Fruit fly (Drosophila melanogaster) whole organism, prepupa: ENCODE data around the gene CG5846.

Experiments used
- Blimp-1 ChIP-seq: fragments of 200-800 bp; sonication (Bioruptor generic); optimal IDR thresholded peaks from 3 replicates; lab custom pipeline; 2017; ENCODE audit warnings: missing biosample characterization, missing genetic modification characterization, mild to moderate bottlenecking, moderate library complexity, missing genetic modification reagents
- CG10631 ChIP-seq: fragments of 200-800 bp; sonication (Bioruptor generic); optimal IDR thresholded peaks from 2 replicates; lab custom pipeline; 2016; ENCODE audit warnings: missing biosample characterization, missing genetic modification characterization
- CG11294 ChIP-seq: fragments of 200-800 bp; sonication (Bioruptor generic); IDR thresholded peaks from 2 replicates; pipeline ENCODE4 v1.3.6; 2022; ENCODE audit warnings: missing biosample characterization, missing genetic modification characterization
- CG11762 ChIP-seq: fragments of 200-800 bp; sonication (Bioruptor generic); optimal IDR thresholded peaks from 3 replicates; lab custom pipeline; 2016; ENCODE audit warnings: missing biosample characterization, missing genetic modification characterization; ENCODE audit not compliant: insufficient read depth
- CG11902 ChIP-seq: fragments of 200-800 bp; sonication (Bioruptor generic); optimal IDR thresholded peaks from 3 replicates; lab custom pipeline; 2016; ENCODE audit warnings: missing biosample characterization, missing genetic modification characterization
- CG15336 ChIP-seq: fragments of 200-800 bp; sonication (Bioruptor generic); IDR thresholded peaks from 2 replicates; pipeline ENCODE4 v1.3.6; 2022; ENCODE audit warnings: missing biosample characterization, missing genetic modification characterization
- CG1621 ChIP-seq: fragments of 200-800 bp; sonication (Bioruptor generic); optimal IDR thresholded peaks from 3 replicates; lab custom pipeline; 2018; ENCODE audit warnings: missing biosample characterization, mild to moderate bottlenecking, missing genetic modification characterization
- CG16779 ChIP-seq: fragments of 200-800 bp; sonication (Bioruptor generic); optimal IDR thresholded peaks from 3 replicates; lab custom pipeline; 2017; ENCODE audit warnings: missing biosample characterization, mild to moderate bottlenecking, missing genetic modification characterization
- CG3032 ChIP-seq: fragments of 200-800 bp; optimal IDR thresholded peaks from 2 replicates; lab custom pipeline; 2019; ENCODE audit warnings: missing biosample characterization, mild to moderate bottlenecking, missing genetic modification characterization, moderate library complexity
- CG31627 ChIP-seq: fragments of 200-800 bp; sonication (Bioruptor generic); optimal IDR thresholded peaks from 3 replicates; lab custom pipeline; 2016; ENCODE audit warnings: missing biosample characterization, missing genetic modification characterization
- CG3919 ChIP-seq: fragments of 200-800 bp; sonication (Bioruptor generic); optimal IDR thresholded peaks from 3 replicates; lab custom pipeline; 2016; ENCODE audit warnings: missing biosample characterization, missing genetic modification characterization
- CG4318 ChIP-seq: fragments of 200-800 bp; sonication (Bioruptor generic); optimal IDR thresholded peaks from 3 replicates; lab custom pipeline; 2017; ENCODE audit warnings: missing biosample characterization, mild to moderate bottlenecking, missing genetic modification characterization
- CG6163 ChIP-seq: fragments of 200-800 bp; sonication (Bioruptor generic); IDR thresholded peaks from 3 replicates; pipeline ENCODE4 v1.3.6; 2022; ENCODE audit warnings: missing biosample characterization, missing genetic modification characterization
- CG6276 ChIP-seq: fragments of 200-800 bp; sonication (Bioruptor generic); optimal IDR thresholded peaks from 2 replicates; lab custom pipeline; 2017; ENCODE audit warnings: missing biosample characterization, mild to moderate bottlenecking, missing genetic modification characterization
- CG6808 ChIP-seq: fragments of 200-800 bp; sonication (Bioruptor generic); optimal IDR thresholded peaks from 3 replicates; lab custom pipeline; 2017; ENCODE audit warnings: missing biosample characterization, missing genetic modification characterization, mild to moderate bottlenecking, moderate library complexity, missing genetic modification reagents
- CG6854 ChIP-seq: fragments of 200-800 bp; sonication (Bioruptor generic); optimal IDR thresholded peaks from 2 replicates; lab custom pipeline; 2017; ENCODE audit warnings: missing biosample characterization, mild to moderate bottlenecking, missing genetic modification characterization
- CG7368 ChIP-seq: fragments of 200-800 bp; sonication (Bioruptor generic); optimal IDR thresholded peaks from 3 replicates; lab custom pipeline; 2016; ENCODE audit warnings: missing biosample characterization, missing genetic modification characterization
- CG8119 ChIP-seq: fragments of 200-800 bp; sonication (Bioruptor generic); IDR thresholded peaks from 3 replicates; pipeline ENCODE4 v1.3.6; 2022; ENCODE audit warnings: missing biosample characterization, missing genetic modification characterization
- CG8319 ChIP-seq: fragments of 200-800 bp; sonication (Bioruptor generic); optimal IDR thresholded peaks from 3 replicates; lab custom pipeline; 2016; ENCODE audit warnings: missing biosample characterization, missing genetic modification characterization
- Eip75B ChIP-seq: fragments of 200-800 bp; sonication (Bioruptor generic); optimal IDR thresholded peaks from 3 replicates; lab custom pipeline; 2016; ENCODE audit warnings: missing biosample characterization, missing genetic modification characterization
- Eip78C ChIP-seq: fragments of 200-800 bp; sonication (Bioruptor generic); peaks from one replicate; lab custom pipeline; 2016; ENCODE audit warnings: missing biosample characterization, missing genetic modification characterization
- Eip93F ChIP-seq: fragments of 200-800 bp; sonication (Bioruptor generic); optimal IDR thresholded peaks from 2 replicates; lab custom pipeline; 2016; ENCODE audit warnings: missing biosample characterization, mild to moderate bottlenecking, missing genetic modification characterization
- Gug ChIP-seq: fragments of 200-800 bp; sonication (Bioruptor generic); IDR thresholded peaks from 2 replicates; pipeline ENCODE4 v1.3.6; 2022; ENCODE audit warnings: missing biosample characterization, missing genetic modification characterization
- Hr39 ChIP-seq: fragments of 200-800 bp; sonication (Bioruptor generic); optimal IDR thresholded peaks from 2 replicates; lab custom pipeline; 2016; ENCODE audit warnings: missing biosample characterization, missing genetic modification characterization
- Hr4 ChIP-seq: fragments of 200-800 bp; sonication (Bioruptor generic); optimal IDR thresholded peaks from 3 replicates; lab custom pipeline; 2016; ENCODE audit warnings: missing biosample characterization, missing genetic modification characterization
- Lpt ChIP-seq: fragments of 200-800 bp; sonication (Bioruptor generic); optimal IDR thresholded peaks from 3 replicates; lab custom pipeline; 2016; ENCODE audit warnings: missing biosample characterization, missing genetic modification characterization
- Met ChIP-seq: fragments of 200-800 bp; sonication (Bioruptor generic); optimal IDR thresholded peaks from 3 replicates; lab custom pipeline; 2016; ENCODE audit warnings: missing biosample characterization, missing genetic modification characterization
- OdsH ChIP-seq: fragments of 200-800 bp; sonication (Bioruptor generic); optimal IDR thresholded peaks from 3 replicates; lab custom pipeline; 2016; ENCODE audit warnings: missing biosample characterization, missing genetic modification characterization
- Smox ChIP-seq: fragments of 200-800 bp; sonication (Bioruptor generic); optimal IDR thresholded peaks from 3 replicates; lab custom pipeline; 2016; ENCODE audit warnings: missing biosample characterization, missing genetic modification characterization
- Sox102F ChIP-seq: fragments of 200-800 bp; sonication (Bioruptor generic); optimal IDR thresholded peaks from 2 replicates; lab custom pipeline; 2016; ENCODE audit warnings: missing biosample characterization, mild to moderate bottlenecking, missing genetic modification characterization
- Sox14 ChIP-seq: fragments of 200-800 bp; sonication (Bioruptor generic); optimal IDR thresholded peaks from 3 replicates; lab custom pipeline; 2016; ENCODE audit warnings: missing biosample characterization, missing genetic modification characterization
- Sox15 ChIP-seq: fragments of 200-800 bp; sonication (Bioruptor generic); optimal IDR thresholded peaks from 3 replicates; lab custom pipeline; 2016; ENCODE audit warnings: missing biosample characterization, missing genetic modification characterization
- achi ChIP-seq: fragments of 200-800 bp; sonication (Bioruptor generic); optimal IDR thresholded peaks from 3 replicates; lab custom pipeline; 2016; ENCODE audit warnings: missing biosample characterization, missing genetic modification characterization
- cyc ChIP-seq: fragments of 200-800 bp; sonication (Bioruptor generic); optimal IDR thresholded peaks from 3 replicates; lab custom pipeline; 2016; ENCODE audit warnings: missing biosample characterization, missing genetic modification characterization
- dsx ChIP-seq: fragments of 200-800 bp; optimal IDR thresholded peaks from 3 replicates; lab custom pipeline; 2019; ENCODE audit warnings: missing biosample characterization, mild to moderate bottlenecking, missing genetic modification characterization, moderate library complexity; ENCODE audit not compliant: poor library complexity, severe bottlenecking
- eg ChIP-seq: fragments of 200-800 bp; sonication (Bioruptor generic); IDR thresholded peaks from 3 replicates; pipeline ENCODE4 v1.3.6; 2022; ENCODE audit warnings: missing biosample characterization, missing genetic modification characterization
- esn ChIP-seq: fragments of 200-800 bp; sonication (Bioruptor generic); optimal IDR thresholded peaks from 2 replicates; lab custom pipeline; 2016; ENCODE audit warnings: missing biosample characterization, mild to moderate bottlenecking, missing genetic modification characterization, moderate library complexity
- fd59A ChIP-seq: fragments of 200-800 bp; sonication (Bioruptor generic); optimal IDR thresholded peaks from 2 replicates; lab custom pipeline; 2017; ENCODE audit warnings: missing biosample characterization, mild to moderate bottlenecking, missing genetic modification characterization, missing genetic modification reagents
- fd85E ChIP-seq: fragments of 200-800 bp; sonication (Bioruptor generic); optimal IDR thresholded peaks from 3 replicates; lab custom pipeline; 2016; ENCODE audit warnings: missing biosample characterization, missing genetic modification characterization
- fkh ChIP-seq: fragments of 200-800 bp; sonication (Bioruptor generic); optimal IDR thresholded peaks from 3 replicates; lab custom pipeline; 2017; ENCODE audit warnings: missing biosample characterization, mild to moderate bottlenecking, missing genetic modification characterization, moderate library complexity
- lz ChIP-seq: fragments of 200-800 bp; sonication (Bioruptor generic); optimal IDR thresholded peaks from 3 replicates; lab custom pipeline; 2016; ENCODE audit warnings: missing biosample characterization, missing genetic modification characterization
- spab ChIP-seq: fragments of 200-800 bp; sonication (Bioruptor generic); optimal IDR thresholded peaks from 2 replicates; lab custom pipeline; 2017; ENCODE audit warnings: missing biosample characterization, mild to moderate bottlenecking, missing genetic modification characterization, missing genetic modification reagents
- svp ChIP-seq: fragments of 200-800 bp; sonication (Bioruptor generic); peaks from one replicate; lab custom pipeline; 2016; ENCODE audit warnings: missing biosample characterization, missing genetic modification characterization
- topi ChIP-seq: fragments of 200-800 bp; sonication (Bioruptor generic); optimal IDR thresholded peaks from 3 replicates; lab custom pipeline; 2016; ENCODE audit warnings: missing biosample characterization, missing genetic modification characterization
- vri ChIP-seq: fragments of 200-800 bp; sonication (Bioruptor generic); optimal IDR thresholded peaks from 3 replicates; lab custom pipeline; 2016; ENCODE audit warnings: missing biosample characterization, mild to moderate bottlenecking, missing genetic modification characterization

The CG5846 gene

DNA sequence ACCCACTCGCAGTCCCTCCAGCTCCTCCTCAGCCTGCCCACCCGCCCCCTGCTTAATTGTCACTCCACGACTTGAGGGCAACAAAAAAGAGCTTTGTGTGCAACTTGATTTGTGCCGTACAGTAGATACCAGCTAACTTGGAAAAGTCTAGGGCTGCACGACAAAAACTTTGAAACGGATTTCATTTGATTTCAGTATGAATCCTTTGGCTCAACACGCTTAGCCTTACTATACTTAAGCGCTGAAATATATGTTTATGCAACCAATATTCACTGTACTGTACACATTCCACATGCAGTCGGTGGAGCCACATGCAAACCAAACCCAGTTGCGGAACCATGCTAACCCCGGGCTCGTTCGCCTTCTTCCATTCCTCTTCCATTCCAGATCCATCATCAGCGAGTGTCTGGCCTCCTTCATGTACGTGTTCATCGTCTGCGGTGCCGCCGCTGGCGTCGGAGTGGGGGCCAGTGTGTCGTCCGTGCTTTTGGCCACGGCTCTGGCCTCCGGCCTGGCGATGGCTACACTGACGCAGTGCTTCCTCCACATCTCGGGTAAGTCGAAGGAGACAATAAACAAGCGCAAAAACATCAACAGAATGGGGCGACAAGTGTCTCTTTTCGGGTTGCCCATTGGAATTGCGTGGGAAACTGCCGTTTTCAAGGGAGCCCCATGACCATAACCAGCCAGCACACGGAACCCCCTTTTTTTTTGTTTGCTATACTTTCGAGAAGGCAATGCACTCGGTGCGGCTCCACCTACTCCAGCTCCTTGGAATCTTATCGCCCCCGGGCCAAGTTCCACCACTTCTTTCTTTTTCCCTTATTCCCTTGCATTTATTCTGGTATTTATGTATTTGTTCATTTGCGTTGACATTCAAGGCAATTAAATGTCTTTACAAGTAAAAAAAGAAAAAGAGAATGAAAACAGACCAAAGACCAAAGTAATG, 29.6 kb upstream of the CG5846 start (continued):
- TF ChIP-seq CG8119 (GFP tag; lab: Robert Waterston, UW) (peak; percentile 90), Eip78C (GFP tag; lab: Kevin White, UChicago) (peak; percentile 97), CG10631 (peak; percentile 94), Lpt (peak; percentile 83), CG16779 (peak; percentile 72), Eip93F (GFP tag; lab: Kevin White, UChicago) (peak; percentile 87), CG8319 (GFP tag; lab: Kevin White, UChicago) (peak; percentile 85), esn (GFP tag; lab: Kevin White, UChicago) (peak; percentile 94), vri (peak; percentile 75), CG3919 (GFP tag; lab: Kevin White, UChicago) (peak; percentile 95), topi (peak; percentile 92)

- TF ChIP-seq Eip78C (GFP tag; lab: Kevin White, UChicago) (peak; percentile 96), CG31627 (GFP tag; lab: Kevin White, UChicago) (peak; percentile 59), CG11294 (peak; percentile 54; the same call in 1 of the 2 replicates), CG8119 (GFP tag; lab: Robert Waterston, UW) (peak; percentile 89), Met (GFP tag; lab: Kevin White, UChicago) (peak; percentile 85), CG4318 (GFP tag; lab: Kevin White, UChicago) (peak; percentile 84), CG11762 (GFP tag; lab: Kevin White, UChicago) (peak; percentile 87), Sox15 (GFP tag; lab: Kevin White, UChicago) (peak; percentile 67), cyc (GFP tag; lab: Kevin White, UChicago) (peak; percentile 76), CG6276 (GFP tag; lab: Kevin White, UChicago) (peak; percentile 76), CG6163 (GFP tag; lab: Robert Waterston, UW) (peak; percentile 75; the same call in 2 of the 3 replicates), Gug (GFP tag; lab: Robert Waterston, UW) (peak; percentile 41; the same call in 1 of the 2 replicates), Hr39 (GFP tag; lab: Kevin White, UChicago) (peak; percentile 54), fkh (GFP tag; lab: Kevin White, UChicago) (peak; percentile 25), CG7368 (GFP tag; lab: Kevin White, UChicago) (peak; percentile 73), CG8319 (GFP tag; lab: Kevin White, UChicago) (peak; percentile 75), CG1621 (tag; lab: Kevin White, UChicago) (peak; percentile 76), Blimp-1 (GFP tag; lab: Kevin White, UChicago) (peak; percentile 51), Sox102F (GFP tag; lab: Kevin White, UChicago) (peak; percentile 84), CG3919 (GFP tag; lab: Kevin White, UChicago) (peak; percentile 93), spab (GFP tag; lab: Kevin White, UChicago) (peak; percentile 89), vri (peak; percentile 79), fd59A (GFP tag; lab: Kevin White, UChicago) (peak; percentile 87), lz (GFP tag; lab: Kevin White, UChicago) (peak; percentile 62), CG6854 (GFP tag; lab: Kevin White, UChicago) (peak; percentile 79), achi (GFP tag; lab: Kevin White, UChicago) (peak; percentile 91), svp (GFP tag; lab: Kevin White, UChicago) (peak; percentile 90), CG11902 (GFP tag; lab: Kevin White, UChicago) (peak; percentile 64), eg (GFP tag; lab: Robert Waterston, UW) (peak; percentile 63), Sox14 (GFP tag; lab: Kevin White, UChicago) (peak; percentile 75), Eip93F (GFP tag; lab: Kevin White, UChicago) (peak; percentile 60), CG6808 (peak; percentile 90), dsx (GFP tag; lab: Kevin White, UChicago) (peak; percentile 91), OdsH (GFP tag; lab: Kevin White, UChicago) (peak; percentile 91), Eip75B (GFP tag; lab: Kevin White, UChicago) (peak; percentile 81), CG3032 (peak; percentile 93), fd85E (GFP tag; lab: Kevin White, UChicago) (peak; percentile 65), CG16779 (peak; percentile 82), CG15336 (peak; percentile 80), Smox (GFP tag; lab: Kevin White, UChicago) (peak; percentile 80), Hr4 (peak; percentile 70), topi (peak; percentile 82)
Observed at dm6 chr2L:9984078-9984772, 27.2 kb upstream of the CG5846 start, which contains the start of gene bib. bib (plus strand) TSS chr2L:9984645.
